Fruit fly (Drosophila melanogaster) Kc167 (cell line): Measurements from ENCODE around the gene Aven.

Source experiments
- Myc ChIP-seq: fragments of >200 bp; optimal IDR thresholded peaks from 2 replicates; lab custom pipeline; 2017; ENCODE audit warnings: missing external identifiers
- Sin3A ChIP-seq: fragments of >200 bp; optimal IDR thresholded peaks from 2 replicates; lab custom pipeline; 2018; ENCODE audit warnings: missing external identifiers
- insv ChIP-seq: fragments of >200 bp; optimal IDR thresholded peaks from 3 replicates; lab custom pipeline; 2018; ENCODE audit warnings: missing external identifiers
- psq ChIP-seq: fragments of >200 bp; optimal IDR thresholded peaks from 2 replicates; lab custom pipeline; 2017; ENCODE audit warnings: missing external identifiers
- ttk ChIP-seq: sonication (Bioruptor generic); optimal IDR thresholded peaks from 2 replicates; lab custom pipeline; 2017; ENCODE audit warnings: missing external identifiers

DNA sequence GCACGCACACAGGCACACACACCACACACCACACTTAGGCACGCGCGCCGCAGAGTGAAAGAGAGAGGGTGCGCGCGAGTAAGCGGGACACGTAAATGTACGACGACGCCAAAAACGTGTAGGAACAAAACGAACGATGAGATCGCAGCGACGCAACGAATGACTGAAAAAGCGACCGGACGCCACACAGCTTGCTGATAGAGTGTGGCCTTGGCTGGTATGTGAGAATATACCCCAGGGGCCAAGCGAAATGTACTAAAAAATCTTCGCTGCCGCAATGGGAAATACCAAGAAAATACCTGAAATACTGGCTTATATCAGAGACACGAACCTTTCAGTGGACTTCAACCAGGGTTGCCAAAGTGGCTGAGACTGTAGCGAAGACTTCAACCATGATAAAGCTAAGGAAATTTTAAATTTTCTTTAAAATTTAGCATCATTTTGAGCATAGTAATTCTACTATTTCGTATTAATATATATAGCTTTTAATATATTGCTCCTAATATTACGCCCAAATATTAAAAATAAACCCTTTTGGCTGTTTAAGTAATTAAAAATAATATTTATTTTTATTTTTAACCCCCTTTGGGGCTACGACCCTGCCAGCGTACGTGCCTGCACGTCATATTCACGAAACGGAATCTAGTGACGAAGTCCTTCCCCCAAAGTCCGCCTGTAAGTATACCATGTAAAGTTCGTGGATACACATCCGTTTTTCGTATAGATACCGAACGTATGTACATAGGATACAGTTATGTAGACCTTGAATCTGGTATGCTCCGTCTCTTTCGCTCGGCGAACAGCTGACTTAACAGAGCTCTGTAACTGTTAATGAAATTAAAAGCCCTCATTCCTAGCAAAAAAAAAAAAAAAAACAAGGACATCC, 46.2 kb downstream of the Aven start, which contains the start of gene Pits:
- TF ChIP-seq ttk (lab: Kevin White, UChicago) (no peak), Sin3A (lab: Kevin White, UChicago) (no peak), insv (no peak), psq (no peak), Myc (lab: Kevin White, UChicago) (no peak)
